Fruit fly (Drosophila melanogaster) whole organism, prepupa: ENCODE data around the gene CG42556.

Experiments used
- CG10631 ChIP-seq: fragments of 200-800 bp; sonication (Bioruptor generic); optimal IDR thresholded peaks from 2 replicates; lab custom pipeline; 2016; ENCODE audit warnings: missing biosample characterization, missing genetic modification characterization
- CG11762 ChIP-seq: fragments of 200-800 bp; sonication (Bioruptor generic); optimal IDR thresholded peaks from 3 replicates; lab custom pipeline; 2016; ENCODE audit warnings: missing biosample characterization, missing genetic modification characterization; ENCODE audit not compliant: insufficient read depth
- CG1621 ChIP-seq: fragments of 200-800 bp; sonication (Bioruptor generic); optimal IDR thresholded peaks from 3 replicates; lab custom pipeline; 2018; ENCODE audit warnings: missing biosample characterization, mild to moderate bottlenecking, missing genetic modification characterization
- CG32006 ChIP-seq: fragments of 200-800 bp; sonication (Bioruptor generic); optimal IDR thresholded peaks from 3 replicates; lab custom pipeline; 2017; ENCODE audit warnings: missing biosample characterization, mild to moderate bottlenecking, missing genetic modification characterization
- CG34406 ChIP-seq: fragments of 200-800 bp; sonication (Bioruptor generic); optimal IDR thresholded peaks from 3 replicates; lab custom pipeline; 2016; ENCODE audit warnings: missing biosample characterization, missing genetic modification characterization
- CG6163 ChIP-seq: fragments of 200-800 bp; sonication (Bioruptor generic); IDR thresholded peaks from 3 replicates; pipeline ENCODE4 v1.3.6; 2022; ENCODE audit warnings: missing biosample characterization, missing genetic modification characterization
- CG6808 ChIP-seq: fragments of 200-800 bp; sonication (Bioruptor generic); optimal IDR thresholded peaks from 3 replicates; lab custom pipeline; 2017; ENCODE audit warnings: missing biosample characterization, missing genetic modification characterization, mild to moderate bottlenecking, moderate library complexity, missing genetic modification reagents
- CG7368 ChIP-seq: fragments of 200-800 bp; sonication (Bioruptor generic); optimal IDR thresholded peaks from 3 replicates; lab custom pipeline; 2016; ENCODE audit warnings: missing biosample characterization, missing genetic modification characterization
- CG8319 ChIP-seq: fragments of 200-800 bp; sonication (Bioruptor generic); optimal IDR thresholded peaks from 3 replicates; lab custom pipeline; 2016; ENCODE audit warnings: missing biosample characterization, missing genetic modification characterization
- CG9139 ChIP-seq: fragments of 200-800 bp; sonication (Bioruptor generic); optimal IDR thresholded peaks from 3 replicates; lab custom pipeline; 2017; ENCODE audit warnings: missing biosample characterization, mild to moderate bottlenecking, missing genetic modification characterization
- Eip75B ChIP-seq: fragments of 200-800 bp; sonication (Bioruptor generic); optimal IDR thresholded peaks from 3 replicates; lab custom pipeline; 2016; ENCODE audit warnings: missing biosample characterization, missing genetic modification characterization
- Eip78C ChIP-seq: fragments of 200-800 bp; sonication (Bioruptor generic); peaks from one replicate; lab custom pipeline; 2016; ENCODE audit warnings: missing biosample characterization, missing genetic modification characterization
- Eip93F ChIP-seq: fragments of 200-800 bp; sonication (Bioruptor generic); optimal IDR thresholded peaks from 2 replicates; lab custom pipeline; 2016; ENCODE audit warnings: missing biosample characterization, mild to moderate bottlenecking, missing genetic modification characterization
- Gug ChIP-seq: fragments of 200-800 bp; sonication (Bioruptor generic); IDR thresholded peaks from 2 replicates; pipeline ENCODE4 v1.3.6; 2022; ENCODE audit warnings: missing biosample characterization, missing genetic modification characterization
- Hr39 ChIP-seq: fragments of 200-800 bp; sonication (Bioruptor generic); optimal IDR thresholded peaks from 2 replicates; lab custom pipeline; 2016; ENCODE audit warnings: missing biosample characterization, missing genetic modification characterization
- Hr4 ChIP-seq: fragments of 200-800 bp; sonication (Bioruptor generic); optimal IDR thresholded peaks from 3 replicates; lab custom pipeline; 2016; ENCODE audit warnings: missing biosample characterization, missing genetic modification characterization
- Met ChIP-seq: fragments of 200-800 bp; sonication (Bioruptor generic); optimal IDR thresholded peaks from 3 replicates; lab custom pipeline; 2016; ENCODE audit warnings: missing biosample characterization, missing genetic modification characterization
- OdsH ChIP-seq: fragments of 200-800 bp; sonication (Bioruptor generic); optimal IDR thresholded peaks from 3 replicates; lab custom pipeline; 2016; ENCODE audit warnings: missing biosample characterization, missing genetic modification characterization
- Smox ChIP-seq: fragments of 200-800 bp; sonication (Bioruptor generic); optimal IDR thresholded peaks from 3 replicates; lab custom pipeline; 2016; ENCODE audit warnings: missing biosample characterization, missing genetic modification characterization
- Sox102F ChIP-seq: fragments of 200-800 bp; sonication (Bioruptor generic); optimal IDR thresholded peaks from 2 replicates; lab custom pipeline; 2016; ENCODE audit warnings: missing biosample characterization, mild to moderate bottlenecking, missing genetic modification characterization
- Sox14 ChIP-seq: fragments of 200-800 bp; sonication (Bioruptor generic); optimal IDR thresholded peaks from 3 replicates; lab custom pipeline; 2016; ENCODE audit warnings: missing biosample characterization, missing genetic modification characterization
- achi ChIP-seq: fragments of 200-800 bp; sonication (Bioruptor generic); optimal IDR thresholded peaks from 3 replicates; lab custom pipeline; 2016; ENCODE audit warnings: missing biosample characterization, missing genetic modification characterization
- acj6 ChIP-seq: fragments of 200-800 bp; sonication (Bioruptor generic); optimal IDR thresholded peaks from 3 replicates; lab custom pipeline; 2016; ENCODE audit warnings: missing biosample characterization, missing genetic modification characterization
- dac ChIP-seq: fragments of 200-800 bp; sonication (Bioruptor generic); optimal IDR thresholded peaks from 2 replicates; lab custom pipeline; 2017; ENCODE audit warnings: missing biosample characterization, mild to moderate bottlenecking, missing genetic modification characterization
- dsx ChIP-seq: fragments of 200-800 bp; optimal IDR thresholded peaks from 3 replicates; lab custom pipeline; 2019; ENCODE audit warnings: missing biosample characterization, mild to moderate bottlenecking, missing genetic modification characterization, moderate library complexity; ENCODE audit not compliant: poor library complexity, severe bottlenecking
- fkh ChIP-seq: fragments of 200-800 bp; sonication (Bioruptor generic); optimal IDR thresholded peaks from 3 replicates; lab custom pipeline; 2017; ENCODE audit warnings: missing biosample characterization, mild to moderate bottlenecking, missing genetic modification characterization, moderate library complexity
- lz ChIP-seq: fragments of 200-800 bp; sonication (Bioruptor generic); optimal IDR thresholded peaks from 3 replicates; lab custom pipeline; 2016; ENCODE audit warnings: missing biosample characterization, missing genetic modification characterization
- net ChIP-seq: fragments of 200-800 bp; sonication (Bioruptor generic); optimal IDR thresholded peaks from 3 replicates; lab custom pipeline; 2016; ENCODE audit warnings: missing biosample characterization, missing genetic modification characterization
- pdm3 ChIP-seq: fragments of 200-800 bp; sonication (Bioruptor generic); optimal IDR thresholded peaks from 3 replicates; lab custom pipeline; 2016; ENCODE audit warnings: missing biosample characterization, missing genetic modification characterization
- spab ChIP-seq: fragments of 200-800 bp; sonication (Bioruptor generic); optimal IDR thresholded peaks from 2 replicates; lab custom pipeline; 2017; ENCODE audit warnings: missing biosample characterization, mild to moderate bottlenecking, missing genetic modification characterization, missing genetic modification reagents
- ss ChIP-seq, 2 experiments: fragments of 200-800 bp; sonication (Bioruptor generic); optimal IDR thresholded peaks; 2 replicates in 1 of 2; 3 replicates in 1 of 2; lab custom pipeline; 2017 to 2018; ENCODE audit warnings: mild to moderate bottlenecking in 2 of 2, missing biosample characterization in 2 of 2, missing genetic modification characterization in 2 of 2, moderate library complexity in 1 of 2
- svp ChIP-seq: fragments of 200-800 bp; sonication (Bioruptor generic); peaks from one replicate; lab custom pipeline; 2016; ENCODE audit warnings: missing biosample characterization, missing genetic modification characterization
- topi ChIP-seq: fragments of 200-800 bp; sonication (Bioruptor generic); optimal IDR thresholded peaks from 3 replicates; lab custom pipeline; 2016; ENCODE audit warnings: missing biosample characterization, missing genetic modification characterization
- vri ChIP-seq: fragments of 200-800 bp; sonication (Bioruptor generic); optimal IDR thresholded peaks from 3 replicates; lab custom pipeline; 2016; ENCODE audit warnings: missing biosample characterization, mild to moderate bottlenecking, missing genetic modification characterization

CG42556 gene

dm6 chr2L:16887660-16888573 is 1.8 kb upstream of the CG42556 start, which contains the start of the genes osi and tweek (continued):
- TF ChIP-seq fkh (GFP tag; lab: Kevin White, UChicago) (peak; percentile 4), lz (GFP tag; lab: Kevin White, UChicago) (peak; percentile 66), OdsH (GFP tag; lab: Kevin White, UChicago) (peak; percentile 48), Sox102F (peak; percentile 29), pdm3 (GFP tag; lab: Kevin White, UChicago) (no peak), Hr39 (peak; percentile 59), CG32006 (GFP tag; lab: Kevin White, UChicago) (peak; percentile 75)

- TF ChIP-seq ss (GFP tag; optimal IDR thresholded peaks at IDR 0.05; lab: Kevin White, UChicago) (peak in 1 of 2 experiments; percentile 42), CG6163 (0 out of 3 replicates have a peak, but pooled peaks have one; percentile 44), Eip78C (peak; percentile 67), achi (GFP tag; lab: Kevin White, UChicago) (no peak), Sox14 (GFP tag; lab: Kevin White, UChicago) (peak; percentile 2), Smox (GFP tag; lab: Kevin White, UChicago) (no peak), CG9139 (GFP tag; lab: Kevin White, UChicago) (no peak), vri (GFP tag; lab: Kevin White, UChicago) (peak; percentile 59), svp (GFP tag; lab: Kevin White, UChicago) (peak; percentile 99), Gug (no peak), dsx (GFP tag; lab: Kevin White, UChicago) (peak; percentile 30)
These were observed 933 bp upstream of the CG42556 start for dm6 chr2L:16888574-16889376.

dm6 chr2L:16900373-16900772 is 10.7 kb downstream of the CG42556 start, which contains the start of gene CG31805:
Gene CG31805, minus strand, starts transcription at chr2L:16900473.
- TF ChIP-seq net (GFP tag; lab: Kevin White, UChicago), result no peak
- TF ChIP-seq CG10631, result no peak
- no peak for TF ChIP-seq Met (GFP tag; lab: Kevin White, UChicago)
- no peak for TF ChIP-seq Hr4 (GFP tag; lab: Kevin White, UChicago)
- TF ChIP-seq Sox14 (GFP tag; lab: Kevin White, UChicago), result no peak
- TF ChIP-seq acj6, result no peak
- TF ChIP-seq, all 60 proteins: peak for 0

- TF ChIP-seq Sox102F (no peak), Eip93F (GFP tag; lab: Kevin White, UChicago) (no peak), pdm3 (GFP tag; lab: Kevin White, UChicago) (no peak)
These were observed 12.3 kb downstream of the CG42556 start, which contains the start of gene CG12288 for dm6 chr2L:16902003-16902402. Gene CG12288, minus strand, starts transcription at chr2L:16902218.

- peak; percentile 94 for TF ChIP-seq svp (GFP tag; lab: Kevin White, UChicago)
- no peak for TF ChIP-seq CG8319
These were observed 19.6 kb downstream of the CG42556 start for dm6 chr2L:16909290-16909689.

dm6 chr2L:16910177-16910576 is 20.5 kb downstream of the CG42556 start, which contains the start of gene ApepP:
Gene ApepP, minus strand, starts transcription at chr2L:16910418.
- TF ChIP-seq svp (GFP tag; lab: Kevin White, UChicago) (peak; percentile 58), CG10631 (no peak)
- TF ChIP-seq, all 60 proteins: peak for 1

dm6 chr2L:16921825-16922224 is 32.1 kb downstream of the CG42556 start:
- no peak for TF ChIP-seq CG6808 (GFP tag; lab: Kevin White, UChicago)
- TF ChIP-seq Smox (GFP tag; lab: Kevin White, UChicago), result no peak
- TF ChIP-seq lz (GFP tag; lab: Kevin White, UChicago), result no peak
- TF ChIP-seq Eip75B, result no peak
- no peak for TF ChIP-seq Hr4 (GFP tag; lab: Kevin White, UChicago)
- TF ChIP-seq CG11762 (GFP tag; lab: Kevin White, UChicago), result no peak
- TF ChIP-seq dac (GFP tag; lab: Kevin White, UChicago), result no peak
- TF ChIP-seq CG1621, result no peak
- no peak for TF ChIP-seq net (GFP tag; lab: Kevin White, UChicago)
- TF ChIP-seq CG34406 (GFP tag; lab: Kevin White, UChicago), result no peak
- no peak for TF ChIP-seq spab
- no peak for TF ChIP-seq CG6163
- TF ChIP-seq Hr39, result no peak
- TF ChIP-seq OdsH (GFP tag; lab: Kevin White, UChicago), result no peak
- TF ChIP-seq CG7368, result no peak
- TF ChIP-seq Sox102F, result no peak
- no peak for TF ChIP-seq acj6
- TF ChIP-seq topi, result no peak
